Fruit fly (Drosophila melanogaster): ENCODE results near the gene Pfrx.

Gene Pfrx

DNA sequence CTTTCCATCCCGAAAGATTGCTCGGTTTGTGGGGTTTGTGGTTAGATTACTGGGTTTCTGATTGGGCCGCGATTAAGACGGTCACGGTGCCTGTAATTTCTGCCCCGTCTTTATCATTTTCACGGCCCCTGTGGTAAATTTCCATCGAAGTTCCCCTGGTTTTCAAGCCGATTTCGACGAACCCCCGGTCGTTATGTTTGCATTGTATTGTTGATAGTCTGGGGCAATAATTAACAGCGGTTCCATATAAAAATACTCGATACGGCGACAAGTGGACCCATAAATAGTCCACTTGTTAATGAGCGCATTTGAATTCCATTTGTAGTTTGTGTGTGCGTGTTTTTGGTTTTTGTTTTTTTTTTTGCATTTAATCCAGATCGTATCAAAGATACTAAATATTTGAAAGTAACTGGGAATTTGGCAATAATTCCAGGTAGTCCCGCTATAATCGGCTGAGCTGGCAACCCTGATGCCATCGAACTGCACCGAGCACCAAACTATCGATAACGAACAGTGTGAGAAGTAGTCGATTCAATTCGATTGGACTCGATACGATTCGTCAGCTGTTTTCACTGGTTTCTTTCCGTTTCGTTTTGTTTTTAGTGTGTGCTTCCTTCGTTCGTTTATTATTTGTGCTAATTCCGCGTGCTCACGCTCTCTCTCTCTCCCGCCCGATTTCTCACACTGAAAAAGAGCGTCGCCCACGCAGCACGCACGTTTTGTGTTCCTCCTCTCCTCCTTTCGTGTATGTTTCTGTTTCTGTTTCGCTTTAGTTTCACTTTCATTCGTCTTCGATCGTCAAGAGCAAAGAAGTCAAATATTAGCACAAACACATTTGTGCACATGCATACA lies 10.3 kb downstream of the Pfrx start (continued):
- TF ChIP-seq ci (GFP tag; IDR thresholded peaks at IDR 0.05) (peak; percentile 17; the same call in 1 of the 3 replicates), CG16813 (GFP tag; IDR thresholded peaks at IDR 0.05; ENCODE audit: partially characterized antibody) (peak; percentile 84), HLH54F (GFP tag; optimal IDR thresholded peaks at IDR 0.05) (peak; percentile 49), HHEX (GFP tag; optimal IDR thresholded peaks at IDR 0.05) (no peak), NC2α (GFP tag; optimal IDR thresholded peaks at IDR 0.05) (no peak), fu2 (GFP tag; optimal IDR thresholded peaks at IDR 0.05) (peak; percentile 11), CG17802 (tag; optimal IDR thresholded peaks at IDR 0.05) (no peak), CG6854 (GFP tag; optimal IDR thresholded peaks at IDR 0.05) (no peak), CG8089 (GFP tag; optimal IDR thresholded peaks at IDR 0.05) (no peak), CG3163 (GFP tag; optimal IDR thresholded peaks at IDR 0.05) (peak; percentile 13), her (GFP tag; optimal IDR thresholded peaks at IDR 0.05) (peak; percentile 43), CG6813 (GFP tag; optimal IDR thresholded peaks at IDR 0.05) (peak; percentile 29), scrt (GFP tag; optimal IDR thresholded peaks at IDR 0.05) (no peak), Antp (GFP tag; optimal IDR thresholded peaks at IDR 0.05) (peak; percentile 52), abd-A (tag; optimal IDR thresholded peaks at IDR 0.05) (no peak), Atf3 (GFP tag; optimal IDR thresholded peaks at IDR 0.05) (no peak), yki (optimal IDR thresholded peaks at IDR 0.05) (no peak), corto (GFP tag; optimal IDR thresholded peaks at IDR 0.05) (no peak), sr (GFP tag; IDR thresholded peaks at IDR 0.05) (peak; percentile 99), CG2116 (GFP tag; optimal IDR thresholded peaks at IDR 0.05) (peak; percentile 88), NfI (GFP tag; optimal IDR thresholded peaks at IDR 0.05) (no peak), pfk (GFP tag; optimal IDR thresholded peaks at IDR 0.05) (peak; percentile 93), schlank (tag; optimal IDR thresholded peaks at IDR 0.05) (no peak), fd102C (GFP tag; optimal IDR thresholded peaks at IDR 0.05) (no peak), Scr (GFP tag; IDR thresholded peaks at IDR 0.05; ENCODE audit: partially characterized antibody) (peak; percentile 82), CG9797 (GFP tag; optimal IDR thresholded peaks at IDR 0.05) (peak; percentile 47), dm (GFP tag; optimal IDR thresholded peaks at IDR 0.05) (peak; percentile 36), cg (GFP tag; optimal IDR thresholded peaks at IDR 0.05) (peak; percentile 50), CG10267 (tag; optimal IDR thresholded peaks at IDR 0.05) (peak; percentile 26), Bteb2 (GFP tag; optimal IDR thresholded peaks at IDR 0.05) (no peak), sens-2 (GFP tag; IDR thresholded peaks at IDR 0.05) (no peak), Ada2b (GFP tag; IDR thresholded peaks at IDR 0.05) (0 out of 2 replicates have a peak, but pooled peaks have one; percentile 22), ap (GFP tag; IDR thresholded peaks at IDR 0.05) (no peak), stc (GFP tag; IDR thresholded peaks at IDR 0.05) (no peak), Hmx (GFP tag; optimal IDR thresholded peaks at IDR 0.05) (no peak), repo (GFP tag; optimal IDR thresholded peaks at IDR 0.05) (no peak), ssp (GFP tag; IDR thresholded peaks at IDR 0.05) (no peak), CG3407 (GFP tag; optimal IDR thresholded peaks at IDR 0.05) (no peak), pzg (GFP tag; optimal IDR thresholded peaks at IDR 0.05) (peak; percentile 74), slou (GFP tag; optimal IDR thresholded peaks at IDR 0.05) (no peak), fd3F (GFP tag; optimal IDR thresholded peaks at IDR 0.05) (no peak), mam (GFP tag; optimal IDR thresholded peaks at IDR 0.05) (peak; percentile 49), Poxn (GFP tag; IDR thresholded peaks at IDR 0.05) (no peak), gem (tag; optimal IDR thresholded peaks at IDR 0.05) (no peak), CG18262 (tag; optimal IDR thresholded peaks at IDR 0.05) (no peak), D (optimal IDR thresholded peaks at IDR 0.05) (no peak), D (GFP tag; optimal IDR thresholded peaks at IDR 0.05) (no peak)
